Fruit fly (Drosophila melanogaster) whole organism, wandering third instar larva: ENCODE data around the gene Uro.

Source experiments
- Abd-B ChIP-seq: fragments of >200 bp; optimal IDR thresholded peaks from 2 replicates; lab custom pipeline; 2017; ENCODE audit warnings: missing biosample characterization, missing genetic modification characterization
- CG32264 ChIP-seq: fragments of 200-800 bp; sonication (Bioruptor generic); optimal IDR thresholded peaks from 2 replicates; lab custom pipeline; 2016; ENCODE audit warnings: missing biosample characterization, missing genetic modification characterization
- CG9705 ChIP-seq: fragments of 200-800 bp; sonication (Bioruptor generic); optimal IDR thresholded peaks from 2 replicates; lab custom pipeline; 2018; ENCODE audit warnings: missing biosample characterization, mild to moderate bottlenecking, missing genetic modification characterization
- CrebA ChIP-seq: fragments of 200-800 bp; sonication (Bioruptor generic); optimal IDR thresholded peaks from 2 replicates; lab custom pipeline; 2016; ENCODE audit warnings: missing biosample characterization, mild to moderate bottlenecking, missing genetic modification characterization, borderline replicate concordance
- Dfd ChIP-seq: fragments of >200 bp; optimal IDR thresholded peaks from 2 replicates; lab custom pipeline; 2017; ENCODE audit warnings: missing biosample characterization, missing genetic modification characterization
- Dif ChIP-seq: fragments of 200-275, 200-300 bp; sonication (Bioruptor generic); optimal IDR thresholded peaks from 2 replicates; lab custom pipeline; 2018; ENCODE audit warnings: missing biosample characterization, missing genetic modification characterization; ENCODE audit not compliant: partially characterized antibody
- GATAd ChIP-seq: sonication (Bioruptor generic); optimal IDR thresholded peaks from 2 replicates; lab custom pipeline; 2016; ENCODE audit warnings: missing biosample characterization, missing genetic modification characterization
- HLH106 ChIP-seq: fragments of 200-800 bp; optimal IDR thresholded peaks from 3 replicates; lab custom pipeline; 2019; ENCODE audit warnings: missing biosample characterization, mild to moderate bottlenecking, missing genetic modification characterization, moderate library complexity
- Hnf4 ChIP-seq: fragments of 200-800 bp; sonication (Bioruptor generic); optimal IDR thresholded peaks from 2 replicates; lab custom pipeline; 2016; ENCODE audit warnings: missing biosample characterization, mild to moderate bottlenecking, missing genetic modification characterization
- Hr78 ChIP-seq: fragments of >200 bp; optimal IDR thresholded peaks from 2 replicates; lab custom pipeline; 2017; ENCODE audit warnings: missing biosample characterization, missing genetic modification characterization
- Hr83 ChIP-seq: fragments of 200-300 bp; sonication (Bioruptor generic); optimal IDR thresholded peaks from 2 replicates; lab custom pipeline; 2016; ENCODE audit warnings: missing biosample characterization, mild to moderate bottlenecking, missing genetic modification characterization, moderate library complexity; ENCODE audit not compliant: poor library complexity, severe bottlenecking
- Jra ChIP-seq: sonication (Bioruptor generic); optimal IDR thresholded peaks from 2 replicates; lab custom pipeline; 2016; ENCODE audit warnings: missing biosample characterization, missing genetic modification characterization
- Mio ChIP-seq: sonication (Bioruptor generic); optimal IDR thresholded peaks from 2 replicates; lab custom pipeline; 2016; ENCODE audit warnings: missing biosample characterization, missing genetic modification characterization
- Myc ChIP-seq: fragments of >200 bp; optimal IDR thresholded peaks from 2 replicates; lab custom pipeline; 2017
- N ChIP-seq: fragments of >200 bp; optimal IDR thresholded peaks from 2 replicates; lab custom pipeline; 2018; ENCODE audit warnings: missing biosample characterization, missing external identifiers, missing genetic modification characterization
- OdsH ChIP-seq: fragments of 200-800 bp; sonication (Bioruptor generic); optimal IDR thresholded peaks from 2 replicates; lab custom pipeline; 2016; ENCODE audit warnings: missing biosample characterization, mild to moderate bottlenecking, missing genetic modification characterization
- Rel ChIP-seq, 2 experiments: fragments of 200-800 bp; sonication (Bioruptor generic) in 1 of 2; optimal IDR thresholded peaks; 2 replicates in 1 of 2; 3 replicates in 1 of 2; lab custom pipeline; 2016 to 2019; ENCODE audit warnings: mild to moderate bottlenecking in 2 of 2, missing biosample characterization in 2 of 2, missing genetic modification characterization in 2 of 2, moderate library complexity in 1 of 2
- Sp1 ChIP-seq: fragments of 200-800 bp; sonication (Bioruptor generic); optimal IDR thresholded peaks from 3 replicates; lab custom pipeline; 2019; ENCODE audit warnings: missing biosample characterization, mild to moderate bottlenecking, missing genetic modification characterization, moderate library complexity
- Vsx2 ChIP-seq: fragments of 200-300, 225-300 bp; sonication (Bioruptor generic); optimal IDR thresholded peaks from 2 replicates; lab custom pipeline; 2018; ENCODE audit warnings: missing biosample characterization, missing genetic modification characterization; ENCODE audit not compliant: partially characterized antibody
- br ChIP-seq: fragments of 200-800 bp; sonication (Bioruptor generic); optimal IDR thresholded peaks from 2 replicates; lab custom pipeline; 2016; ENCODE audit warnings: missing biosample characterization, missing genetic modification characterization
- brk ChIP-seq: fragments of 200-800 bp; sonication (Bioruptor generic); optimal IDR thresholded peaks from 2 replicates; lab custom pipeline; 2016; ENCODE audit warnings: missing biosample characterization, mild to moderate bottlenecking, missing genetic modification characterization
- dl ChIP-seq, 2 experiments: fragments of 175-275, 200-275 bp in 1 of 2; fragments of 200-275 bp in 1 of 2; sonication (Bioruptor generic); optimal IDR thresholded peaks; lab custom pipeline; 2018; ENCODE audit warnings: mild to moderate bottlenecking in 2 of 2, missing biosample characterization in 2 of 2, missing genetic modification characterization in 2 of 2, moderate library complexity in 2 of 2; ENCODE audit not compliant: partially characterized antibody in 2 of 2, insufficient read depth in 1 of 2
- dmrt93B ChIP-seq: fragments of 200-800 bp; sonication (Bioruptor generic); optimal IDR thresholded peaks from 2 replicates; lab custom pipeline; 2018; ENCODE audit warnings: missing biosample characterization, mild to moderate bottlenecking, missing genetic modification characterization
- dsf ChIP-seq: sonication (Bioruptor generic); optimal IDR thresholded peaks from 2 replicates; lab custom pipeline; 2016; ENCODE audit warnings: missing biosample characterization, missing genetic modification characterization, borderline replicate concordance
- ey ChIP-seq: fragments of 200-800 bp; sonication (Bioruptor generic); optimal IDR thresholded peaks from 2 replicates; lab custom pipeline; 2016; ENCODE audit warnings: missing biosample characterization, missing genetic modification characterization
- foxo ChIP-seq, 2 experiments: fragments of 200-800 bp; sonication (Bioruptor generic); optimal IDR thresholded peaks; 2 replicates in 1 of 2; 3 replicates in 1 of 2; lab custom pipeline; 2016 to 2017; ENCODE audit warnings: missing biosample characterization in 2 of 2, missing genetic modification characterization in 2 of 2
- fru ChIP-seq: fragments of 200-800 bp; sonication (Bioruptor generic); optimal IDR thresholded peaks from 3 replicates; lab custom pipeline; 2016; ENCODE audit warnings: missing biosample characterization, mild to moderate bottlenecking, missing genetic modification characterization
- h ChIP-seq: fragments of 200-800 bp; sonication (Bioruptor generic); optimal IDR thresholded peaks from 3 replicates; lab custom pipeline; 2016; ENCODE audit warnings: missing biosample characterization, mild to moderate bottlenecking, missing genetic modification characterization
- jim ChIP-seq: fragments of 175-275, 200-325 bp; sonication (Bioruptor generic); optimal IDR thresholded peaks from 2 replicates; lab custom pipeline; 2016; ENCODE audit warnings: missing biosample characterization, mild to moderate bottlenecking, missing genetic modification characterization
- lola ChIP-seq: fragments of >200 bp; optimal IDR thresholded peaks from 2 replicates; lab custom pipeline; 2017; ENCODE audit warnings: missing biosample characterization, missing genetic modification characterization
- pan ChIP-seq: fragments of >200 bp; optimal IDR thresholded peaks from 2 replicates; lab custom pipeline; 2017
- psq ChIP-seq: fragments of 200-800 bp; sonication (Bioruptor generic); optimal IDR thresholded peaks from 3 replicates; lab custom pipeline; 2017; ENCODE audit warnings: missing biosample characterization, mild to moderate bottlenecking, missing genetic modification characterization, moderate library complexity
- rgr ChIP-seq: fragments of 200-800 bp; sonication (Bioruptor generic); optimal IDR thresholded peaks from 3 replicates; lab custom pipeline; 2016; ENCODE audit warnings: missing biosample characterization, mild to moderate bottlenecking, missing genetic modification characterization
- sage ChIP-seq: fragments of 200-800 bp; sonication (Bioruptor generic); optimal IDR thresholded peaks from 2 replicates; lab custom pipeline; 2016; ENCODE audit warnings: missing biosample characterization, mild to moderate bottlenecking, missing genetic modification characterization
- sv ChIP-seq: fragments of 200-800 bp; sonication (Bioruptor generic); optimal IDR thresholded peaks from 3 replicates; lab custom pipeline; 2016; ENCODE audit warnings: missing biosample characterization, missing genetic modification characterization
- tai ChIP-seq: sonication (Bioruptor generic); optimal IDR thresholded peaks from 2 replicates; lab custom pipeline; 2016; ENCODE audit warnings: missing biosample characterization, missing genetic modification characterization
- usp ChIP-seq: fragments of >200 bp; optimal IDR thresholded peaks from 2 replicates; lab custom pipeline; 2017; ENCODE audit warnings: missing biosample characterization, missing genetic modification characterization
- woc ChIP-seq: sonication (Bioruptor generic); optimal IDR thresholded peaks from 2 replicates; lab custom pipeline; 2016; ENCODE audit warnings: missing biosample characterization, mild to moderate bottlenecking, missing genetic modification characterization

The Uro gene

dm6 chr2L:7788952-7789466 is 9.1 kb downstream of the Uro start:
- TF ChIP-seq Sp1: no peak
- no peak for TF ChIP-seq Vsx2 (GFP tag; lab: Kevin White, UChicago)
- TF ChIP-seq jim (GFP tag; lab: Kevin White, UChicago): no peak
- no peak for TF ChIP-seq psq
- TF ChIP-seq Jra (GFP tag; lab: Kevin White, UChicago): no peak
- TF ChIP-seq dl (GFP tag; optimal IDR thresholded peaks at IDR 0.05; lab: Kevin White, UChicago; ENCODE audit: insufficient read depth in 1 of 2, partially characterized antibody in 2 of 2): no peak
- no peak for TF ChIP-seq Dfd (GFP tag; lab: Kevin White, UChicago)
- TF ChIP-seq foxo (GFP tag; optimal IDR thresholded peaks at IDR 0.05; lab: Kevin White, UChicago): no peak
- no peak for TF ChIP-seq ey
- TF ChIP-seq pan (lab: Kevin White, UChicago): no peak
- TF ChIP-seq Hnf4 (GFP tag; lab: Kevin White, UChicago): no peak
- no peak for TF ChIP-seq rgr (GFP tag; lab: Kevin White, UChicago)
- no peak for TF ChIP-seq sv
- TF ChIP-seq Rel (GFP tag; optimal IDR thresholded peaks at IDR 0.05; lab: Kevin White, UChicago): no peak
- no peak for TF ChIP-seq Rel (tag; optimal IDR thresholded peaks at IDR 0.05; lab: Kevin White, UChicago)

- TF ChIP-seq dl (GFP tag; optimal IDR thresholded peaks at IDR 0.05; lab: Kevin White, UChicago; ENCODE audit: insufficient read depth in 1 of 2, partially characterized antibody in 2 of 2) (no peak), GATAd (GFP tag; lab: Kevin White, UChicago) (no peak), HLH106 (no peak), dmrt93B (GFP tag; lab: Kevin White, UChicago) (no peak), dsf (GFP tag; lab: Kevin White, UChicago) (no peak), pan (lab: Kevin White, UChicago) (no peak), Hr83 (GFP tag; lab: Kevin White, UChicago) (no peak), h (no peak), Hr78 (GFP tag; lab: Kevin White, UChicago) (no peak), Dif (GFP tag; lab: Kevin White, UChicago) (no peak), Mio (no peak), psq (no peak), lola (GFP tag; lab: Kevin White, UChicago) (no peak), ey (no peak), Myc (lab: Kevin White, UChicago) (no peak), Sp1 (no peak)
Observed at dm6 chr2L:7790081-7790447, 10.2 kb downstream of the Uro start.

- TF ChIP-seq brk (no peak), Myc (lab: Kevin White, UChicago) (peak; percentile 92), sage (no peak), Dfd (GFP tag; lab: Kevin White, UChicago) (no peak), foxo (GFP tag; optimal IDR thresholded peaks at IDR 0.05; lab: Kevin White, UChicago) (peak in 1 of 2 experiments; percentile 42), Abd-B (no peak), fru (GFP tag; lab: Kevin White, UChicago) (peak; percentile 82), dl (GFP tag; optimal IDR thresholded peaks at IDR 0.05; lab: Kevin White, UChicago; ENCODE audit: insufficient read depth in 1 of 2, partially characterized antibody in 2 of 2) (peak; percentile 46 to 68), GATAd (GFP tag; lab: Kevin White, UChicago) (no peak), woc (GFP tag; lab: Kevin White, UChicago) (peak; percentile 55), usp (no peak), dmrt93B (GFP tag; lab: Kevin White, UChicago) (no peak), jim (GFP tag; lab: Kevin White, UChicago) (no peak), Vsx2 (GFP tag; lab: Kevin White, UChicago) (no peak), Hr83 (GFP tag; lab: Kevin White, UChicago) (peak; percentile 61), Mio (no peak), lola (GFP tag; lab: Kevin White, UChicago) (no peak), Hr78 (GFP tag; lab: Kevin White, UChicago) (no peak), CG9705 (GFP tag; lab: Kevin White, UChicago) (no peak), OdsH (peak; percentile 37), CG32264 (GFP tag; lab: Kevin White, UChicago) (no peak), br (GFP tag; lab: Kevin White, UChicago) (peak; percentile 56), psq (peak; percentile 34), h (peak; percentile 36), rgr (GFP tag; lab: Kevin White, UChicago) (peak; percentile 27), Rel (GFP tag; optimal IDR thresholded peaks at IDR 0.05; lab: Kevin White, UChicago) (no peak), Rel (tag; optimal IDR thresholded peaks at IDR 0.05; lab: Kevin White, UChicago) (peak; percentile 12), Jra (GFP tag; lab: Kevin White, UChicago) (no peak), sv (no peak), dsf (GFP tag; lab: Kevin White, UChicago) (no peak), pan (lab: Kevin White, UChicago) (no peak), Dif (GFP tag; lab: Kevin White, UChicago) (peak; percentile 78), Hnf4 (GFP tag; lab: Kevin White, UChicago) (peak; percentile 16), Sp1 (peak; percentile 46), HLH106 (peak; percentile 37), N (GFP tag; lab: Kevin White, UChicago) (no peak), ey (no peak), tai (GFP tag; lab: Kevin White, UChicago) (no peak), CrebA (GFP tag; lab: Kevin White, UChicago) (no peak)
Observed at dm6 chr2L:7790448-7791355, 10.8 kb downstream of the Uro start, which contains the start of gene CG7149. Gene CG7149, minus strand, starts transcription at chr2L:7790557.
